Fruit fly (Drosophila melanogaster): ENCODE data around the gene Scgalpha.

DNA sequence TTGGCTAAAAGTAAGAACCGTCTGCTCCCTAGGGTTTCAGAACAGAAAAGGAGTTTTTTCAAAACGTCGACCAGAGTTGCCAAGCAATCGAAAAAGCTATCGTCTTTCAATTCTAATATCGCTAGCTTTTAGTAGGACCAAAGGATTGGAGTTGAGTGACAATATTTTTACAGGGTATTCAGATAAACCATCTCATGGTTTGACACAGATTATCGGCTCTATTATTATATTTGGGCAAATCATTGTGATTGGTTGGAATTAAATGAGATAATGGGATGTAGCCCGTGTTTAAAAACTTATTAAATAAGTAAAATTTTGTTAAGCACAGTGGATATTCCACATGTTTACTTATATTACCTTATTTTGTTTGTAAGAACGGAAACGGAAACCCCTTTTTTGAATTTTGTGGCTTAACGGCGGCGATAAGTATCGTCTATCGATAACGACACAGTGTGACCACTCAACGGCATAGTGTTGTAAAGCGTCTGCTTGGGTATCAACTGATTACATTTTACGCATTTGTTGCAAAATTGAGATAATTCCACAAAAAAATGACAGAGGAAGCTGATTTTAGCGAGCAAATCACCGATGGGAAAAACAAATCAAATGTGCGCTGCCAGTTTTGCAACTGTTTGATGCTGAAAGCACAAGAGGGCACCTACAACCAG, 16.8 kb downstream of the Scgalpha start, which contains the start of the genes mtsh and strat:
- no peak for TF ChIP-seq CG12605 (GFP tag; IDR thresholded peaks at IDR 0.05)
- TF ChIP-seq EcR (GFP tag; optimal IDR thresholded peaks at IDR 0.05) = no peak
- TF ChIP-seq Snoo (tag; optimal IDR thresholded peaks at IDR 0.05) = peak; percentile 22
- TF ChIP-seq CG8159 (tag; optimal IDR thresholded peaks at IDR 0.05) = no peak

Data from whole organism, pupa.